Worm (Caenorhabditis elegans): ENCODE data around the gene F20E11.18.

DNA sequence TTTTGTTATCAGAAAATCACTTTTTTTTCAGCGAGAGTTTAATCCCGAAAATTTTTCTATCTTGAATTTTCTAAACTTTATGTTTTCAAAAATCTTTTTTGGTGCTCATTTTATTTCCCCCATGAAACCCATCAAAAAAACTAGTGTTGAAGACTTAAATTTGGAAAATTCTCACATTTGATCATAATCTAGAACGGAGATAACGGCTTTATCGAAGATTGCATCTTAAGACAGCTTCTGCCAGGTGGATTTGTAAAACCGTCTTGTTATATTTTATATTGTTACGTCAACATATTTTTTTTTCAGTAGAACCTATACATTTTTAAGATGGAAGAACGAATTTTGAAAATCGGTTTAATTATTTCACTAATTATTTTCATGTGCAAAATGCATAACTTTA, 21.4 kb downstream of the F20E11.18 start, which contains the start of gene T27C5.12:
- no peak for TF ChIP-seq hlh-12 (tag; optimal IDR thresholded peaks at IDR 0.05)
- TF ChIP-seq Y67H2A.10 (GFP tag; conservative IDR thresholded peaks at IDR 0.05): no peak
- TF ChIP-seq T26A5.8 (tag; optimal IDR thresholded peaks at IDR 0.05): no peak
- no peak for TF ChIP-seq sea-2 (GFP tag; IDR thresholded peaks at IDR 0.05)
- TF ChIP-seq nhr-179 (tag; optimal IDR thresholded peaks at IDR 0.05): no peak
- TF ChIP-seq F55B11.4 (tag; optimal IDR thresholded peaks at IDR 0.05; ENCODE audit: borderline replicate concordance, insufficient read depth): no peak
- TF ChIP-seq repo-1 (tag; optimal IDR thresholded peaks at IDR 0.05): no peak

Measured in whole organism, young adult.